Fruit fly (Drosophila melanogaster) whole organism, embryonic: ENCODE measurements around the gene CG13369.

Experiments
- Aef1 ChIP-seq: fragments of 200-800 bp; sonication (Bioruptor generic); IDR thresholded peaks from 3 replicates; pipeline ENCODE4 v1.3.6; 2022; ENCODE audit warnings: missing biosample characterization, missing genetic modification characterization
- BEAF-32 ChIP-seq: fragments of 200-800 bp; sonication (Bioruptor generic); optimal IDR thresholded peaks from 3 replicates; lab custom pipeline; 2017; ENCODE audit warnings: missing biosample characterization, missing genetic modification characterization, mild to moderate bottlenecking, moderate library complexity, missing genetic modification reagents
- CG10321 ChIP-seq: fragments of 200-800 bp; sonication (Bioruptor generic); IDR thresholded peaks from 2 replicates; pipeline ENCODE4 v1.3.6; 2022; ENCODE audit warnings: missing biosample characterization, missing genetic modification characterization
- CG11504 ChIP-seq: fragments of 200-800 bp; sonication (Bioruptor generic); optimal IDR thresholded peaks from 3 replicates; lab custom pipeline; 2019; ENCODE audit warnings: missing biosample characterization, mild to moderate bottlenecking, missing genetic modification characterization, moderate library complexity
- CG12236 ChIP-seq: fragments of 200-800 bp; sonication (Bioruptor generic); optimal IDR thresholded peaks from 2 replicates; lab custom pipeline; 2016; ENCODE audit warnings: missing biosample characterization, missing genetic modification characterization
- CG12744 ChIP-seq: fragments of 200-800 bp; sonication (Bioruptor generic); optimal IDR thresholded peaks from 2 replicates; lab custom pipeline; 2016; ENCODE audit warnings: missing biosample characterization, missing genetic modification characterization
- CG13123 ChIP-seq: fragments of 200-800 bp; sonication (Bioruptor generic); optimal IDR thresholded peaks from 2 replicates; lab custom pipeline; 2016; ENCODE audit warnings: missing biosample characterization, missing genetic modification characterization
- CG13424 ChIP-seq: fragments of 200-800 bp; sonication (Bioruptor generic); optimal IDR thresholded peaks from 2 replicates; lab custom pipeline; 2019; ENCODE audit warnings: missing biosample characterization, mild to moderate bottlenecking, missing genetic modification characterization, moderate library complexity
- CG14014 ChIP-seq: fragments of 200-800 bp; sonication (Bioruptor generic); IDR thresholded peaks from 2 replicates; pipeline ENCODE4 v1.3.6; 2022; ENCODE audit warnings: missing biosample characterization, missing genetic modification characterization
- CG15073 ChIP-seq: fragments of 200-800 bp; sonication (Bioruptor generic); optimal IDR thresholded peaks from 2 replicates; lab custom pipeline; 2016; ENCODE audit warnings: missing biosample characterization, missing genetic modification characterization
- CG1529 ChIP-seq: fragments of 200-800 bp; sonication (Bioruptor generic); optimal IDR thresholded peaks from 3 replicates; lab custom pipeline; 2018; ENCODE audit warnings: missing biosample characterization, missing genetic modification characterization
- CG15514 ChIP-seq: fragments of 200-800 bp; sonication (Bioruptor generic); optimal IDR thresholded peaks from 3 replicates; lab custom pipeline; 2017; ENCODE audit warnings: missing biosample characterization, missing genetic modification characterization, mild to moderate bottlenecking, moderate library complexity, missing genetic modification reagents
- CG17328 ChIP-seq: fragments of 200-800 bp; sonication (Bioruptor generic); IDR thresholded peaks from 2 replicates; pipeline ENCODE4 v1.3.6; 2022; ENCODE audit warnings: missing biosample characterization, missing genetic modification characterization
- CG2199 ChIP-seq: fragments of 200-800 bp; sonication (Bioruptor generic); IDR thresholded peaks from 3 replicates; pipeline ENCODE4 v1.3.6; 2022; ENCODE audit warnings: missing biosample characterization, missing genetic modification characterization
- CG3726 ChIP-seq: fragments of 200-800 bp; sonication (Bioruptor generic); IDR thresholded peaks from 3 replicates; pipeline ENCODE4, ENCODE4 v1.3.6; 2022; ENCODE audit warnings: missing biosample characterization, missing genetic modification characterization
- CG5180 ChIP-seq: fragments of 200-800 bp; sonication (Bioruptor generic); optimal IDR thresholded peaks from 3 replicates; lab custom pipeline; 2017; ENCODE audit warnings: missing biosample characterization, missing genetic modification characterization, mild to moderate bottlenecking, moderate library complexity, missing genetic modification reagents
- CG6689 ChIP-seq: fragments of 200-800 bp; sonication (Bioruptor generic); IDR thresholded peaks from 2 replicates; pipeline ENCODE4 v1.3.6; 2022; ENCODE audit warnings: missing biosample characterization, missing genetic modification characterization
- CG7556 ChIP-seq: fragments of 200-800 bp; sonication (Bioruptor generic); optimal IDR thresholded peaks from 2 replicates; lab custom pipeline; 2017; ENCODE audit warnings: missing biosample characterization, mild to moderate bottlenecking, missing genetic modification characterization
- CG7839 ChIP-seq: fragments of 200-800 bp; sonication (Bioruptor generic); optimal IDR thresholded peaks from 3 replicates; lab custom pipeline; 2018; ENCODE audit warnings: missing biosample characterization, mild to moderate bottlenecking, missing genetic modification characterization, moderate library complexity
- CG8388 ChIP-seq: fragments of 200-800 bp; sonication (Bioruptor generic); optimal IDR thresholded peaks from 2 replicates; lab custom pipeline; 2019; ENCODE audit warnings: missing biosample characterization, mild to moderate bottlenecking, missing genetic modification characterization, moderate library complexity
- CG8478 ChIP-seq: fragments of >200 bp; optimal IDR thresholded peaks from 2 replicates; lab custom pipeline; 2018
- CG9215 ChIP-seq: fragments of 200-800 bp; sonication (Bioruptor generic); IDR thresholded peaks from 2 replicates; pipeline ENCODE4 v1.3.6; 2022; ENCODE audit warnings: missing biosample characterization, missing genetic modification characterization
- CG9797 ChIP-seq: fragments of 200-800 bp; sonication (Bioruptor generic); optimal IDR thresholded peaks from 3 replicates; lab custom pipeline; 2018; ENCODE audit warnings: missing biosample characterization, mild to moderate bottlenecking, missing genetic modification characterization
- CG9817 ChIP-seq: fragments of 200-800 bp; sonication (Bioruptor generic); optimal IDR thresholded peaks from 2 replicates; lab custom pipeline; 2018; ENCODE audit warnings: missing biosample characterization, mild to moderate bottlenecking, missing genetic modification characterization, moderate library complexity
- Dfd ChIP-seq, 2 experiments: fragments of >200 bp; optimal IDR thresholded peaks; 2 replicates each; lab custom pipeline; 2017; ENCODE audit warnings: missing biosample characterization in 2 of 2, missing genetic modification characterization in 2 of 2
- Dref ChIP-seq: fragments of 200-800 bp; sonication (Bioruptor generic); IDR thresholded peaks from 2 replicates; pipeline ENCODE4 v1.3.6; 2022; ENCODE audit warnings: missing biosample characterization, missing genetic modification characterization
- Ets97D ChIP-seq: fragments of 200-800 bp; sonication (Bioruptor generic); optimal IDR thresholded peaks from 3 replicates; lab custom pipeline; 2016; ENCODE audit warnings: missing biosample characterization, missing genetic modification characterization
- Gsc ChIP-seq: fragments of 200-800 bp; sonication (Bioruptor generic); IDR thresholded peaks from 2 replicates; pipeline ENCODE4 v1.3.6; 2022; ENCODE audit warnings: missing biosample characterization, missing genetic modification characterization
- Kr ChIP-seq: fragments of 200-800 bp; sonication (Bioruptor generic); optimal IDR thresholded peaks from 2 replicates; lab custom pipeline; 2017; ENCODE audit warnings: missing biosample characterization, mild to moderate bottlenecking, missing genetic modification characterization
- Lhr ChIP-seq: fragments of 200-800 bp; sonication (Bioruptor generic); optimal IDR thresholded peaks from 3 replicates; lab custom pipeline; 2017; ENCODE audit warnings: mild to moderate bottlenecking, missing biosample characterization, missing genetic modification reagents, missing genetic modification characterization
- MBD-R2 ChIP-seq: fragments of 200-800 bp; sonication (Bioruptor generic); IDR thresholded peaks from 2 replicates; pipeline ENCODE4 v1.3.6; 2022; ENCODE audit warnings: missing biosample characterization, missing genetic modification characterization
- Neu2 ChIP-seq: fragments of 200-800 bp; sonication (Bioruptor generic); optimal IDR thresholded peaks from 3 replicates; lab custom pipeline; 2016; ENCODE audit warnings: missing biosample characterization, missing genetic modification characterization, borderline replicate concordance
- Nf-YA ChIP-seq: fragments of 200-800 bp; sonication (Bioruptor generic); IDR thresholded peaks from 2 replicates; pipeline ENCODE4 v1.3.6; 2022; ENCODE audit warnings: missing biosample characterization, missing genetic modification characterization
- Rx ChIP-seq: fragments of 200-800 bp; sonication (Bioruptor generic); IDR thresholded peaks from 2 replicates; pipeline ENCODE4 v1.3.6; 2022; ENCODE audit warnings: missing biosample characterization, missing genetic modification characterization
- Taf1 ChIP-seq: fragments of 200-800 bp; sonication (Bioruptor generic); IDR thresholded peaks from 2 replicates; pipeline ENCODE4 v1.3.6; 2022; ENCODE audit warnings: missing biosample characterization, missing genetic modification characterization
- Tbp ChIP-seq: fragments of >200 bp; optimal IDR thresholded peaks from 2 replicates; lab custom pipeline; 2018; ENCODE audit warnings: missing biosample characterization, missing genetic modification characterization
- ac ChIP-seq: fragments of 200-800 bp; sonication (Bioruptor generic); optimal IDR thresholded peaks from 3 replicates; lab custom pipeline; 2017; ENCODE audit warnings: missing biosample characterization, mild to moderate bottlenecking, missing genetic modification characterization
- cwo ChIP-seq: fragments of 200-800 bp; sonication (Bioruptor generic); optimal IDR thresholded peaks from 3 replicates; lab custom pipeline; 2017; ENCODE audit warnings: missing biosample characterization, missing genetic modification characterization, mild to moderate bottlenecking, moderate library complexity, missing genetic modification reagents
- eve ChIP-seq, 2 experiments: fragments of >200 bp; optimal IDR thresholded peaks; 2 replicates each; lab custom pipeline; 2017; ENCODE audit warnings: missing biosample characterization in 2 of 2, missing genetic modification characterization in 2 of 2
- grau ChIP-seq: fragments of 200-800 bp; optimal IDR thresholded peaks from 3 replicates; lab custom pipeline; 2019; ENCODE audit warnings: missing biosample characterization, mild to moderate bottlenecking, missing genetic modification characterization, moderate library complexity
- grn ChIP-seq: fragments of 200-800 bp; sonication (Bioruptor generic); optimal IDR thresholded peaks from 3 replicates; lab custom pipeline; 2017; ENCODE audit warnings: missing biosample characterization, missing genetic modification characterization
- jigr1 ChIP-seq: fragments of 200-800 bp; sonication (Bioruptor generic); IDR thresholded peaks from 3 replicates; pipeline ENCODE4 v1.3.6; 2022; ENCODE audit warnings: missing biosample characterization, missing genetic modification characterization
- mam ChIP-seq: fragments of 200-800 bp; sonication (Bioruptor generic); optimal IDR thresholded peaks from 3 replicates; lab custom pipeline; 2016; ENCODE audit warnings: missing biosample characterization, missing genetic modification characterization
- oc ChIP-seq: fragments of 200-800 bp; sonication (Bioruptor generic); optimal IDR thresholded peaks from 2 replicates; lab custom pipeline; 2018; ENCODE audit warnings: missing biosample characterization, mild to moderate bottlenecking, missing genetic modification characterization, moderate library complexity
- pan ChIP-seq, 4 experiments: fragments of >200 bp in 3 of 4; fragments of 200-800 bp in 1 of 4; sonication (Bioruptor generic) in 1 of 4; optimal IDR thresholded peaks in 3 of 4; IDR thresholded peaks in 1 of 4; 2 replicates each; pipeline versions ENCODE4 v1.3.6 to Lab custom; 2017 to 2022; ENCODE audit warnings: missing biosample characterization in 2 of 4, missing genetic modification characterization in 2 of 4, mixed read lengths in 1 of 4
- psq ChIP-seq: fragments of 200-800 bp; sonication (Bioruptor generic); optimal IDR thresholded peaks from 2 replicates; lab custom pipeline; 2017; ENCODE audit warnings: missing biosample characterization, missing genetic modification characterization
- row ChIP-seq: fragments of 200-800 bp; sonication (Bioruptor generic); IDR thresholded peaks from 3 replicates; pipeline ENCODE4 v1.3.6; 2022; ENCODE audit warnings: missing biosample characterization, missing genetic modification characterization
- schlank ChIP-seq: fragments of 200-800 bp; sonication (Bioruptor generic); optimal IDR thresholded peaks from 2 replicates; lab custom pipeline; 2018; ENCODE audit warnings: missing biosample characterization, mild to moderate bottlenecking, missing genetic modification characterization
- sens-2 ChIP-seq: fragments of 200-800 bp; sonication (Bioruptor generic); IDR thresholded peaks from 2 replicates; pipeline ENCODE4 v1.3.6; 2022; ENCODE audit warnings: missing biosample characterization, missing genetic modification characterization
- shn ChIP-seq: fragments of 200-800 bp; sonication (Bioruptor generic); optimal IDR thresholded peaks from 3 replicates; lab custom pipeline; 2016; ENCODE audit warnings: missing biosample characterization, missing genetic modification characterization
- ssp ChIP-seq: fragments of 200-800 bp; sonication (Bioruptor generic); IDR thresholded peaks from 2 replicates; pipeline ENCODE4 v1.3.6; 2022; ENCODE audit warnings: missing biosample characterization, missing genetic modification characterization

CG13369 gene

dm6 chrX:621132-621555 lies 2.1 kb upstream of the CG13369 start, which contains the start of the genes CG13365 and Vsp37A (continued):
- TF ChIP-seq BEAF-32 (GFP tag; lab: Kevin White, UChicago) (peak; percentile 55), CG3726 (GFP tag; lab: Robert Waterston, UW) (no peak), CG17328 (GFP tag; lab: Robert Waterston, UW) (peak; percentile 37; the same call in 1 of the 2 replicates), Rx (no peak), CG15073 (GFP tag; lab: Kevin White, UChicago) (no peak), CG6689 (peak; percentile 30; the same call in 1 of the 2 replicates), CG9215 (GFP tag; lab: Robert Waterston, UW) (peak; percentile 46), CG7839 (tag; lab: Kevin White, UChicago) (peak; percentile 45), CG1529 (peak; percentile 4), Nf-YA (GFP tag; lab: Robert Waterston, UW) (peak; percentile 39; the same call in 1 of the 2 replicates), oc (tag; lab: Kevin White, UChicago) (no peak), Taf1 (GFP tag; lab: Robert Waterston, UW) (no peak), Aef1 (GFP tag; lab: Robert Waterston, UW) (no peak), psq (no peak), cwo (GFP tag; lab: Kevin White, UChicago) (no peak), MBD-R2 (GFP tag; lab: Robert Waterston, UW) (peak; percentile 58), CG7556 (GFP tag; lab: Kevin White, UChicago) (peak; percentile 25), pan (optimal IDR thresholded peaks at IDR 0.05; lab: Kevin White, UChicago) (no peak), pan (GFP tag; optimal IDR thresholded peaks at IDR 0.05 in 1 of 2, IDR thresholded peaks at IDR 0.05 in 1 of 2) (peak in 1 of 2 experiments; percentile 32), ac (GFP tag; lab: Kevin White, UChicago) (no peak), CG10321 (GFP tag; lab: Robert Waterston, UW) (no peak), jigr1 (GFP tag; lab: Robert Waterston, UW) (0 out of 3 replicates have a peak, but pooled peaks have one; percentile 16), grn (GFP tag; lab: Kevin White, UChicago) (no peak), CG5180 (GFP tag; lab: Kevin White, UChicago) (peak; percentile 36), shn (GFP tag; lab: Kevin White, UChicago) (peak; percentile 28), CG13123 (GFP tag; lab: Kevin White, UChicago) (peak; percentile 7), CG9817 (tag; lab: Kevin White, UChicago) (peak; percentile 37), mam (GFP tag; lab: Kevin White, UChicago) (peak; percentile 44), Dfd (GFP tag; optimal IDR thresholded peaks at IDR 0.05; lab: Kevin White, UChicago) (no peak), Neu2 (GFP tag; lab: Kevin White, UChicago) (peak; percentile 8), CG15514 (GFP tag; lab: Kevin White, UChicago) (peak; percentile 85), CG8388 (GFP tag; lab: Kevin White, UChicago) (peak; percentile 20), CG9797 (peak; percentile 41), Gsc (no peak), Ets97D (GFP tag; lab: Kevin White, UChicago) (peak; percentile 47), eve (GFP tag; optimal IDR thresholded peaks at IDR 0.05; lab: Kevin White, UChicago) (no peak), CG11504 (peak; percentile 51), ssp (GFP tag; lab: Robert Waterston, UW) (no peak), CG12744 (no peak), CG13424 (tag; lab: Kevin White, UChicago) (peak; percentile 64), CG12236 (GFP tag; lab: Kevin White, UChicago) (no peak), sens-2 (no peak), Dref (GFP tag; lab: Robert Waterston, UW) (peak; percentile 25; the same call in 1 of the 2 replicates), CG8478 (lab: Kevin White, UChicago) (no peak), schlank (no peak), CG2199 (GFP tag; lab: Robert Waterston, UW) (no peak), CG14014 (GFP tag; lab: Robert Waterston, UW) (peak; percentile 48; the same call in 1 of the 2 replicates), Lhr (GFP tag; lab: Kevin White, UChicago) (peak; percentile 56), row (peak; percentile 85), Kr (GFP tag; lab: Kevin White, UChicago) (no peak), grau (tag; lab: Kevin White, UChicago) (peak; percentile 48), Tbp (no peak)
